Worm (Caenorhabditis elegans): ENCODE results near the gene hog-1.

hog-1 gene

DNA sequence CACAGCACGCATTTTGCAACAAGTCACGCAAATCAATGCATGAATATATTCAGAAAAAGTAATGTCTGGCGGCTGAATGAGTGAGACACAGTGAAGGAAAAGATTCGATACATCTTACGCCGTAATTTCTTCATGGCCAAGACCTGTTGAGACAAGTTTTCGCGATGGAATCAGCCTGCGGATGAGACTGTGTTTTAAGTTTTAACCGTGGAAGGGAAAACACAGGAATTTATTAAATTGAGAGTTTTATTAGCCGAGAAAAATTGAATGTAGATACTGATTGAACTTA is at the start of gene hog-1:
Gene hog-1, minus strand, starts transcription at position 101 of the 289 bp plus-strand sequence.
- TF ChIP-seq ceh-39 (tag; optimal IDR thresholded peaks at IDR 0.05) (no peak), cnd-1 (tag; optimal IDR thresholded peaks at IDR 0.05) (no peak), bed-3 (GFP tag; optimal IDR thresholded peaks at IDR 0.05) (no peak), lin-13 (tag; optimal IDR thresholded peaks at IDR 0.05) (no peak), sptf-1 (tag; optimal IDR thresholded peaks at IDR 0.05) (no peak), lsy-2 (tag; optimal IDR thresholded peaks at IDR 0.05) (no peak), zip-8 (tag; optimal IDR thresholded peaks at IDR 0.05) (no peak), nhr-76 (tag; optimal IDR thresholded peaks at IDR 0.05) (no peak), sem-2 (GFP tag; optimal IDR thresholded peaks at IDR 0.05) (no peak), lin-32 (GFP tag; optimal IDR thresholded peaks at IDR 0.05) (no peak), elt-1 (tag; optimal IDR thresholded peaks at IDR 0.05; ENCODE audit: borderline replicate concordance, insufficient read depth) (no peak), snpc-4 (tag; optimal IDR thresholded peaks at IDR 0.05) (no peak), ceh-83 (GFP tag; optimal IDR thresholded peaks at IDR 0.05) (no peak)

DNA sequence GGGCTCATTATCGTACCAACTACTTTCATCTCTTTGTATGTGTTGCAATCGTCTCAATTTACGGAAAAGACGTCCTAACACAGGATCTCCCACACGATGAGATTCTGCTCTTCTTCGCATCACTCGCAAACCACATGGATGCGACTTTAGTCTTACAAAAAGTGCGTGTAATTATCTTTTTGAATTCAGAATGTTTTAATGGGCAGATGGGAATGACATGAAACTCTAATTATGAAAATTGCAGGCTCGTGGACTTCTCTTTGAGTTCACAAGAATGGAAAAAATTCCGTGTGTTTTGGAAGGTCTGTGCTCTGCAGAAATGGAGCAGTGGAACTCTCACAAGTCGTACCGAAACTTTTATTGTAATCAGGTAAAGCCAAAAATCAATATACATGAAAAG is 47.4 kb upstream of the hog-1 start:
- TF ChIP-seq sptf-1 (tag; optimal IDR thresholded peaks at IDR 0.05) (no peak), unc-39 (tag; optimal IDR thresholded peaks at IDR 0.05) (no peak), elt-3 (tag; optimal IDR thresholded peaks at IDR 0.05) (no peak), ces-1 (GFP tag; optimal IDR thresholded peaks at IDR 0.05) (no peak), nhr-237 (tag; optimal IDR thresholded peaks at IDR 0.05) (no peak), lin-32 (GFP tag; optimal IDR thresholded peaks at IDR 0.05) (no peak), lin-13 (tag; optimal IDR thresholded peaks at IDR 0.05) (no peak), nhr-76 (tag; optimal IDR thresholded peaks at IDR 0.05) (no peak), elt-1 (tag; optimal IDR thresholded peaks at IDR 0.05; ENCODE audit: borderline replicate concordance, insufficient read depth) (no peak), drap-1 (GFP tag; optimal IDR thresholded peaks at IDR 0.05) (no peak), nhr-28 (tag; optimal IDR thresholded peaks at IDR 0.05) (no peak), tbx-8 (GFP tag; optimal IDR thresholded peaks at IDR 0.05) (no peak), ztf-11 (tag; optimal IDR thresholded peaks at IDR 0.05) (no peak), lsy-2 (tag; optimal IDR thresholded peaks at IDR 0.05) (no peak), nhr-12 (tag; optimal IDR thresholded peaks at IDR 0.05) (no peak), mab-5 (tag; optimal IDR thresholded peaks at IDR 0.05) (no peak), cnd-1 (tag; optimal IDR thresholded peaks at IDR 0.05) (no peak)

DNA sequence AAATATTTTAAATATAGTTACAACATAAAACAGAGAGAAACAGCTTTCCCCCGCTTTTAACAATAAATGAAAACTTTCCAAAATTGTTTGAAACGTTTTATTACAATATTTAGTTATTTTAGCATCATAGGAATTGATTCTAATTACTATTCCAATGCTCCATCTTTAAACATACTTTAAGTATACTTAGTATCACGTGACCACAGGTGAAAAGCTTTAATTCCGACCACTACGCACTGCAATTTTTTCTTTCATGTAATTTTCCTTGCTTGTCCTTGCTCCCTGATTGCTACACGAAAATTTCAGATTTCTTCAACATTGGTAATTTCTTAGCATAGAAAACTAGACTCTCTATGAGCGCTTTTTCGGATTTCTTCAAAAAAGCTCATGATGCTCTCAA is 43.0 kb upstream of the hog-1 start, which contains the start of gene tbc-16:
Gene tbc-16, plus strand, starts transcription at position 301 of the 400 bp plus-strand sequence.
- TF ChIP-seq hlh-1 (tag; optimal IDR thresholded peaks at IDR 0.05) (no peak), tbx-8 (GFP tag; optimal IDR thresholded peaks at IDR 0.05) (no peak), lin-32 (GFP tag; optimal IDR thresholded peaks at IDR 0.05) (no peak)

DNA sequence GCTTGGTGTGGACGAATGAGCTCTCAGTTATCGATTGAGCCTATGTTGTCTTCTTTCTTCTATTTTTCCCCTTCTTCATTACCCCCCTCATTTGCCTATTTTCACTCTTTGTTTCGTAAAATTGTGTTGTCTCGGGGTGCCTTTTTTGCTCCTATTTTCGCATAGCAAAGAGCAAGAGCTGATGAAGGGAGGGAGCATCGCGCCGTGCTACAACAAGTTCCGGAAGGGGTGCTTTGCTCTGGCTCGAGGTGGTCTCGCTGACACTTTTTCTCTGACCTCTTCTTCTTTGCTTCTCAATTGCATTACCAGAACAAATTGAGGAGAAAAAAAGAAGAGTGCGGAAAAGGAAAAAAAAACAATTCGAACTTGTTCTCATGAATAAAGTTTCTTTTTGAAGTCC is 41.9 kb upstream of the hog-1 start:
- TF ChIP-seq mep-1 (tag; optimal IDR thresholded peaks at IDR 0.05) (peak; percentile 9), ztf-11 (tag; optimal IDR thresholded peaks at IDR 0.05) (no peak), ces-1 (GFP tag; optimal IDR thresholded peaks at IDR 0.05) (peak; percentile 69)

- TF ChIP-seq unc-62 (GFP tag; optimal IDR thresholded peaks at IDR 0.05), result no peak
Measured at ce11 chrX:5890080-5890479, 36.0 kb upstream of the hog-1 start, which contains the start of gene F49E10.2. TSS of gene F49E10.2 (plus strand) at chrX:5890380.

ce11 chrX:5885565-5885964 is 31.5 kb upstream of the hog-1 start, which contains the start of gene flp-7:
TSS of gene flp-7 (plus strand) at chrX:5885865.
- TF ChIP-seq ceh-39 (tag; optimal IDR thresholded peaks at IDR 0.05) (no peak), hlh-1 (tag; optimal IDR thresholded peaks at IDR 0.05) (no peak), blmp-1 (tag; optimal IDR thresholded peaks at IDR 0.05) (no peak), ces-1 (GFP tag; optimal IDR thresholded peaks at IDR 0.05) (no peak), unc-120 (tag; optimal IDR thresholded peaks at IDR 0.05; ENCODE audit: poor library complexity, severe bottlenecking) (no peak), sem-2 (GFP tag; optimal IDR thresholded peaks at IDR 0.05) (no peak), ceh-83 (GFP tag; optimal IDR thresholded peaks at IDR 0.05) (no peak), M03D4.4 (tag; optimal IDR thresholded peaks at IDR 0.05) (no peak), lsy-2 (tag; optimal IDR thresholded peaks at IDR 0.05) (no peak)

ce11 chrX:5877039-5877438 is 23.0 kb upstream of the hog-1 start:
- no peak for TF ChIP-seq sptf-1 (tag; optimal IDR thresholded peaks at IDR 0.05)
- peak; percentile 35 for TF ChIP-seq ces-1 (GFP tag; optimal IDR thresholded peaks at IDR 0.05)
